Worm (Caenorhabditis elegans) whole organism, young adult: Measurements from ENCODE around the gene kxd-1.

ENCODE experiments used
- C17E4.6 ChIP-seq: fragments of 200-800 bp; sonication (Bioruptor generic); IDR thresholded peaks from 2 replicates; pipeline ENCODE4 v1.3.6; 2022; ENCODE audit warnings: missing genetic modification reagents, missing genetic modification characterization, missing compliant biosample characterization
- F33H1.4 ChIP-seq: fragments of 200-800 bp; sonication (Bioruptor generic); IDR thresholded peaks from 2 replicates; pipeline ENCODE4 v1.3.6; 2022; ENCODE audit warnings: missing genetic modification reagents, missing genetic modification characterization, missing compliant biosample characterization
- ZK185.1 ChIP-seq: sonication (generic microtip); optimal IDR thresholded peaks from 2 replicates; lab custom pipeline; 2016; ENCODE audit warnings: mild to moderate bottlenecking, missing genetic modification characterization, missing compliant biosample characterization; ENCODE audit not compliant: poor library complexity, severe bottlenecking
- cebp-1 ChIP-seq, 2 experiments: fragments of 200-800 bp in 1 of 2; sonication (Bioruptor generic) in 1 of 2; sonication (generic microtip) in 1 of 2; IDR thresholded peaks in 1 of 2; optimal IDR thresholded peaks in 1 of 2; 2 replicates each; pipeline versions ENCODE4 v1.3.6 to Lab custom; 2017 to 2022; ENCODE audit warnings: missing compliant biosample characterization in 2 of 2, missing genetic modification characterization in 2 of 2, mild to moderate bottlenecking in 1 of 2, missing genetic modification reagents in 1 of 2, moderate library complexity in 1 of 2
- ceh-40 ChIP-seq: fragments of 200-800 bp; sonication (Bioruptor generic); IDR thresholded peaks from 2 replicates; pipeline ENCODE4 v1.3.6; 2022; ENCODE audit warnings: missing genetic modification characterization, missing compliant biosample characterization
- nhr-80 ChIP-seq: sonication (generic microtip); optimal IDR thresholded peaks from 2 replicates; lab custom pipeline; 2016; ENCODE audit warnings: missing genetic modification characterization, missing compliant biosample characterization
- snpc-1.1 ChIP-seq: sonication (generic microtip); optimal IDR thresholded peaks from 2 replicates; lab custom pipeline; 2017; ENCODE audit warnings: missing genetic modification characterization, mild to moderate bottlenecking, missing compliant biosample characterization, antibody characterized with exemption, moderate library complexity, missing genotype, missing genetic modification reagents; ENCODE audit not compliant: insufficient read depth
- snpc-4 ChIP-seq, 5 experiments: fragments of 150-350 bp in 1 of 5; sonication (generic microtip) in 4 of 5; optimal IDR thresholded peaks; 2 replicates each; lab custom pipeline; 2014 to 2018; ENCODE audit warnings: missing genetic modification characterization in 5 of 5, missing biosample characterization in 3 of 5, antibody characterized with exemption in 2 of 5, mild to moderate bottlenecking in 2 of 5, missing compliant biosample characterization in 2 of 5, missing genotype in 2 of 5, moderate library complexity in 2 of 5, missing genetic modification reagents in 1 of 5
- unc-62 ChIP-seq: fragments of 150-350 bp; optimal IDR thresholded peaks from 2 replicates; lab custom pipeline; 2014; ENCODE audit warnings: missing biosample characterization, missing genetic modification reagents, missing genetic modification characterization
- ztf-22 ChIP-seq: fragments of 200-800 bp; sonication (Bioruptor generic); optimal IDR thresholded peaks from 2 replicates; lab custom pipeline; 2018; ENCODE audit warnings: mild to moderate bottlenecking, missing genetic modification characterization, moderate library complexity, missing compliant biosample characterization

DNA sequence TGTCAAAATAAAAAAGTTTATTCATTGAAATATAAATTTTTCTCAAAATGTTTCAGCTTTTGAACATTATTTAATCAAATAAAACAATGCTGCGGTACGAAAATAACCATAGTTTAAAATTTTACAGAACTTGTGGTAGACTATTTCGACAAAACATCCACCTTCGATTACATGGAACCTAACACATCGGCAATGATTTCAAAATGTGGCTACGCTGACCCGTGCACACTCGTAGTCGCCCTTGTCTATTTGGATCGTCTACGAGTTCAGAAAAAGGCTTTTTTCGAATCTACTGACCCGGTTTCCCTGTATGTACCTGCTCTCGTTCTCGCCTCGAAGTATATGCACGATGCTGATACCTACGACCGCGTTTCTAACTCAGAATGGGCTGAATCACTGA, 24.2 kb upstream of the kxd-1 start:
- TF ChIP-seq nhr-80 (tag; lab: Kevin White, UChicago): no peak
- TF ChIP-seq C17E4.6 (GFP tag; lab: Robert Waterston, UW): no peak
- TF ChIP-seq snpc-4 (GFP tag; optimal IDR thresholded peaks at IDR 0.05; lab: Kevin White, UChicago): no peak
- TF ChIP-seq snpc-4 (tag; optimal IDR thresholded peaks at IDR 0.05; lab: Kevin White, UChicago): no peak
- no peak for TF ChIP-seq snpc-1.1 (tag; lab: Kevin White, UChicago)
- no peak for TF ChIP-seq cebp-1 (GFP tag; IDR thresholded peaks at IDR 0.05; lab: Robert Waterston, UW)
- no peak for TF ChIP-seq cebp-1 (tag; optimal IDR thresholded peaks at IDR 0.05; lab: Kevin White, UChicago)
- 0 out of 2 replicates have a peak, but pooled peaks have one; percentile 3 for TF ChIP-seq ceh-40 (GFP tag; lab: Robert Waterston, UW)
- TF ChIP-seq F33H1.4: no peak
- TF ChIP-seq unc-62 (GFP tag; lab: Kevin White, UChicago): no peak
- no peak for TF ChIP-seq ZK185.1 (tag; lab: Kevin White, UChicago)
- TF ChIP-seq ztf-22: no peak
